Worm (Caenorhabditis elegans): Measurements from ENCODE around the gene qui-1.

Gene qui-1

ce11 chrIV:13619203-13619602 lies 57.5 kb downstream of the qui-1 start, which contains the start of gene C08F11.3:
Gene C08F11.3, plus strand, starts transcription at chrIV:13619503.
- TF ChIP-seq him-1 (tag; optimal IDR thresholded peaks at IDR 0.05) (no peak), dao-5 (tag; optimal IDR thresholded peaks at IDR 0.05) (no peak), W03F9.2 (tag; optimal IDR thresholded peaks at IDR 0.05) (no peak)

- TF ChIP-seq W03F9.2 (tag; optimal IDR thresholded peaks at IDR 0.05) (no peak), dao-5 (tag; optimal IDR thresholded peaks at IDR 0.05) (no peak), him-1 (tag; optimal IDR thresholded peaks at IDR 0.05) (no peak)
These were observed 61.9 kb downstream of the qui-1 start, which contains the start of gene C08F11.1 for ce11 chrIV:13623533-13623932. Gene C08F11.1, plus strand, starts transcription at chrIV:13623833.
